Worm (Caenorhabditis elegans) whole organism, mixed stage, embryonic: Measurements from ENCODE around the gene egl-19.

Source experiments
- M03D4.4 ChIP-seq: sonication (generic microtip); optimal IDR thresholded peaks from 2 replicates; lab custom pipeline; 2017; ENCODE audit warnings: mild to moderate bottlenecking, missing genetic modification characterization, missing compliant biosample characterization
- bed-3 ChIP-seq: fragments of 200-800 bp; sonication (Bioruptor generic); optimal IDR thresholded peaks from 3 replicates; lab custom pipeline; 2018; ENCODE audit warnings: mild to moderate bottlenecking, missing genetic modification characterization, moderate library complexity, missing compliant biosample characterization
- ceh-39 ChIP-seq: fragments of 150-350 bp; optimal IDR thresholded peaks from 2 replicates; lab custom pipeline; 2014; ENCODE audit warnings: missing biosample characterization, missing genetic modification characterization
- ceh-83 ChIP-seq: fragments of 200-800 bp; sonication (Bioruptor generic); optimal IDR thresholded peaks from 2 replicates; lab custom pipeline; 2018; ENCODE audit warnings: mild to moderate bottlenecking, missing genetic modification characterization, missing compliant biosample characterization
- ces-1 ChIP-seq: fragments of 150-350 bp; optimal IDR thresholded peaks from 2 replicates; lab custom pipeline; 2014; ENCODE audit warnings: missing biosample characterization, missing genetic modification reagents, missing genetic modification characterization
- cnd-1 ChIP-seq: fragments of 200-800 bp; sonication (Bioruptor generic); optimal IDR thresholded peaks from 2 replicates; lab custom pipeline; 2018; ENCODE audit warnings: mild to moderate bottlenecking, missing genetic modification characterization, missing compliant biosample characterization
- drap-1 ChIP-seq: fragments of 200-800 bp; sonication (Bioruptor generic); optimal IDR thresholded peaks from 3 replicates; lab custom pipeline; 2018; ENCODE audit warnings: mild to moderate bottlenecking, missing genetic modification characterization, missing compliant biosample characterization
- elt-1 ChIP-seq: sonication (generic microtip); optimal IDR thresholded peaks from 2 replicates; lab custom pipeline; 2017; ENCODE audit warnings: missing genetic modification characterization, mild to moderate bottlenecking, missing compliant biosample characterization, antibody characterized with exemption, moderate library complexity, borderline replicate concordance; ENCODE audit not compliant: insufficient read depth
- flh-1 ChIP-seq: fragments of 200-800 bp; sonication (Bioruptor generic); optimal IDR thresholded peaks from 2 replicates; lab custom pipeline; 2018; ENCODE audit warnings: mild to moderate bottlenecking, missing genetic modification characterization, moderate library complexity, missing compliant biosample characterization
- ham-2 ChIP-seq: fragments of 200-800 bp; sonication (Bioruptor generic); optimal IDR thresholded peaks from 2 replicates; lab custom pipeline; 2018; ENCODE audit warnings: mild to moderate bottlenecking, missing genetic modification characterization, missing compliant biosample characterization
- hlh-1 ChIP-seq: fragments of 150-350 bp; optimal IDR thresholded peaks from 2 replicates; lab custom pipeline; 2014; ENCODE audit warnings: missing biosample characterization, missing genetic modification reagents, missing genetic modification characterization
- lin-13 ChIP-seq: fragments of 150-350 bp; optimal IDR thresholded peaks from 2 replicates; lab custom pipeline; 2014; ENCODE audit warnings: missing biosample characterization, missing genetic modification characterization
- lin-32 ChIP-seq: fragments of 200-800 bp; sonication (Bioruptor generic); optimal IDR thresholded peaks from 2 replicates; lab custom pipeline; 2018; ENCODE audit warnings: mild to moderate bottlenecking, missing genetic modification characterization, missing compliant biosample characterization
- lsy-2 ChIP-seq: fragments of 150-350 bp; optimal IDR thresholded peaks from 2 replicates; lab custom pipeline; 2014; ENCODE audit warnings: missing biosample characterization, missing genetic modification characterization
- mab-5 ChIP-seq: fragments of 150-350 bp; optimal IDR thresholded peaks from 2 replicates; lab custom pipeline; 2014; ENCODE audit warnings: missing biosample characterization, missing genetic modification characterization
- mep-1 ChIP-seq: fragments of 150-350 bp; optimal IDR thresholded peaks from 2 replicates; lab custom pipeline; 2017; ENCODE audit warnings: missing biosample characterization, missing genetic modification reagents, missing genetic modification characterization, inconsistent platforms
- mls-2 ChIP-seq: sonication (generic microtip); optimal IDR thresholded peaks from 2 replicates; lab custom pipeline; 2016; ENCODE audit warnings: mild to moderate bottlenecking, missing genetic modification characterization, moderate library complexity, missing compliant biosample characterization
- nhr-12 ChIP-seq: fragments of 150-350 bp; optimal IDR thresholded peaks from 2 replicates; lab custom pipeline; 2014; ENCODE audit warnings: missing biosample characterization, missing genetic modification characterization
- nhr-2 ChIP-seq: fragments of 150-350 bp; optimal IDR thresholded peaks from 2 replicates; lab custom pipeline; 2014; ENCODE audit warnings: missing biosample characterization, missing genetic modification characterization
- nhr-237 ChIP-seq: fragments of 150-350 bp; optimal IDR thresholded peaks from 2 replicates; lab custom pipeline; 2014; ENCODE audit warnings: missing biosample characterization, missing genetic modification characterization
- nhr-28 ChIP-seq: fragments of 150-350 bp; optimal IDR thresholded peaks from 2 replicates; lab custom pipeline; 2014; ENCODE audit warnings: missing biosample characterization, missing genetic modification characterization
- nhr-76 ChIP-seq: sonication (generic microtip); optimal IDR thresholded peaks from 2 replicates; lab custom pipeline; 2017; ENCODE audit warnings: missing biosample characterization, missing genetic modification characterization
- pha-4 ChIP-seq: fragments of 150-350 bp; optimal IDR thresholded peaks from 2 replicates; lab custom pipeline; 2018; ENCODE audit warnings: missing biosample characterization, missing genetic modification reagents, missing genetic modification characterization
- sem-2 ChIP-seq: fragments of 200-800 bp; sonication (Bioruptor generic); optimal IDR thresholded peaks from 2 replicates; lab custom pipeline; 2018; ENCODE audit warnings: mild to moderate bottlenecking, missing genetic modification characterization, missing compliant biosample characterization
- snpc-4 ChIP-seq: fragments of 150-350 bp; optimal IDR thresholded peaks from 2 replicates; lab custom pipeline; 2014; ENCODE audit warnings: missing biosample characterization, missing genetic modification characterization
- sptf-1 ChIP-seq: sonication (generic microtip); optimal IDR thresholded peaks from 2 replicates; lab custom pipeline; 2017; ENCODE audit warnings: mild to moderate bottlenecking, missing genetic modification characterization, moderate library complexity, missing compliant biosample characterization
- tbx-8 ChIP-seq: fragments of 200-800 bp; sonication (Bioruptor generic); optimal IDR thresholded peaks from 2 replicates; lab custom pipeline; 2018; ENCODE audit warnings: mild to moderate bottlenecking, missing genetic modification characterization, moderate library complexity, missing compliant biosample characterization
- unc-120 ChIP-seq: sonication (generic microtip); optimal IDR thresholded peaks from 2 replicates; lab custom pipeline; 2017; ENCODE audit warnings: missing genetic modification characterization, missing compliant biosample characterization; ENCODE audit not compliant: poor library complexity, severe bottlenecking
- unc-39 ChIP-seq: fragments of 150-350 bp; optimal IDR thresholded peaks from 2 replicates; lab custom pipeline; 2014; ENCODE audit warnings: missing biosample characterization, missing genetic modification characterization
- unc-62 ChIP-seq: fragments of 150-350 bp; optimal IDR thresholded peaks from 2 replicates; lab custom pipeline; 2014; ENCODE audit warnings: missing biosample characterization, missing genetic modification reagents, missing genetic modification characterization
- zip-8 ChIP-seq: fragments of 150-350 bp; optimal IDR thresholded peaks from 2 replicates; lab custom pipeline; 2014; ENCODE audit warnings: missing biosample characterization, missing genetic modification characterization

The egl-19 gene

ce11 chrIV:7397507-7397906 is 7.9 kb upstream of the egl-19 start:
- TF ChIP-seq flh-1 (GFP tag; lab: Kevin White, UChicago): no peak
- TF ChIP-seq mab-5 (tag; lab: Kevin White, UChicago): no peak
- no peak for TF ChIP-seq tbx-8 (GFP tag; lab: Kevin White, UChicago)
- TF ChIP-seq cnd-1 (tag; lab: Kevin White, UChicago): peak; percentile 18
- TF ChIP-seq mls-2: no peak
- TF ChIP-seq mep-1 (tag; lab: Kevin White, UChicago): no peak

ce11 chrIV:7400502-7401118 is 4.8 kb upstream of the egl-19 start:
- TF ChIP-seq nhr-2 (tag; lab: Kevin White, UChicago): no peak
- no peak for TF ChIP-seq nhr-28
- no peak for TF ChIP-seq ceh-39 (tag; lab: Kevin White, UChicago)
- no peak for TF ChIP-seq pha-4 (tag; lab: Kevin White, UChicago)
- no peak for TF ChIP-seq lin-13 (tag; lab: Kevin White, UChicago)
- TF ChIP-seq sem-2 (GFP tag; lab: Kevin White, UChicago): no peak
- TF ChIP-seq unc-120 (tag; lab: Kevin White, UChicago): peak; percentile 52
- TF ChIP-seq ces-1 (GFP tag; lab: Kevin White, UChicago): peak; percentile 81
- no peak for TF ChIP-seq nhr-76 (tag; lab: Kevin White, UChicago)
- no peak for TF ChIP-seq ham-2
- TF ChIP-seq drap-1 (GFP tag; lab: Kevin White, UChicago): no peak
- TF ChIP-seq unc-62 (GFP tag; lab: Kevin White, UChicago): no peak
- no peak for TF ChIP-seq mep-1 (tag; lab: Kevin White, UChicago)
- no peak for TF ChIP-seq elt-1 (tag; lab: Kevin White, UChicago)
- no peak for TF ChIP-seq lsy-2
- TF ChIP-seq mls-2: peak; percentile 41
- TF ChIP-seq snpc-4 (tag; lab: Kevin White, UChicago): no peak
- no peak for TF ChIP-seq tbx-8 (GFP tag; lab: Kevin White, UChicago)

- TF ChIP-seq zip-8 (tag; lab: Kevin White, UChicago) (no peak), ceh-83 (GFP tag; lab: Kevin White, UChicago) (no peak), lsy-2 (peak; percentile 19), cnd-1 (tag; lab: Kevin White, UChicago) (no peak), ham-2 (no peak), mep-1 (tag; lab: Kevin White, UChicago) (peak; percentile 45), unc-39 (no peak), unc-120 (tag; lab: Kevin White, UChicago) (peak; percentile 90), bed-3 (no peak), unc-62 (GFP tag; lab: Kevin White, UChicago) (no peak), mls-2 (peak; percentile 65), ces-1 (GFP tag; lab: Kevin White, UChicago) (peak; percentile 71), pha-4 (tag; lab: Kevin White, UChicago) (no peak), flh-1 (GFP tag; lab: Kevin White, UChicago) (no peak), nhr-76 (tag; lab: Kevin White, UChicago) (no peak), sptf-1 (tag; lab: Kevin White, UChicago) (peak; percentile 25), nhr-12 (tag; lab: Kevin White, UChicago) (no peak), hlh-1 (no peak), tbx-8 (GFP tag; lab: Kevin White, UChicago) (no peak), nhr-237 (tag; lab: Kevin White, UChicago) (peak; percentile 24), ceh-39 (tag; lab: Kevin White, UChicago) (no peak), drap-1 (GFP tag; lab: Kevin White, UChicago) (no peak)
- TF ChIP-seq, all 35 proteins: peak for 7
Observed at ce11 chrIV:7402077-7402476, 3.3 kb upstream of the egl-19 start.

- TF ChIP-seq mep-1 (tag; lab: Kevin White, UChicago) (no peak), unc-39 (no peak), M03D4.4 (tag; lab: Kevin White, UChicago) (no peak), nhr-12 (tag; lab: Kevin White, UChicago) (no peak), lin-32 (no peak), elt-1 (tag; lab: Kevin White, UChicago) (no peak), pha-4 (tag; lab: Kevin White, UChicago) (no peak), ces-1 (GFP tag; lab: Kevin White, UChicago) (peak; percentile 74), ceh-83 (GFP tag; lab: Kevin White, UChicago) (no peak)
Observed at ce11 chrIV:7403422-7403821, 2.0 kb upstream of the egl-19 start.
